Worm (Caenorhabditis elegans) whole organism, mixed stage, embryonic: ENCODE results near the gene sprr-3.

Experiments
- M03D4.4 ChIP-seq: sonication (generic microtip); optimal IDR thresholded peaks from 2 replicates; lab custom pipeline; 2017; ENCODE audit warnings: mild to moderate bottlenecking, missing genetic modification characterization, missing compliant biosample characterization
- bed-3 ChIP-seq: fragments of 200-800 bp; sonication (Bioruptor generic); optimal IDR thresholded peaks from 3 replicates; lab custom pipeline; 2018; ENCODE audit warnings: mild to moderate bottlenecking, missing genetic modification characterization, moderate library complexity, missing compliant biosample characterization
- blmp-1 ChIP-seq: fragments of 150-350 bp; optimal IDR thresholded peaks from 2 replicates; lab custom pipeline; 2014; ENCODE audit warnings: missing biosample characterization, missing genetic modification characterization
- ceh-39 ChIP-seq: fragments of 150-350 bp; optimal IDR thresholded peaks from 2 replicates; lab custom pipeline; 2014; ENCODE audit warnings: missing biosample characterization, missing genetic modification characterization
- ceh-43 ChIP-seq: fragments of 200-800 bp; sonication (Bioruptor generic); optimal IDR thresholded peaks from 2 replicates; lab custom pipeline; 2018; ENCODE audit warnings: mild to moderate bottlenecking, missing genetic modification characterization, moderate library complexity, missing compliant biosample characterization
- ceh-83 ChIP-seq: fragments of 200-800 bp; sonication (Bioruptor generic); optimal IDR thresholded peaks from 2 replicates; lab custom pipeline; 2018; ENCODE audit warnings: mild to moderate bottlenecking, missing genetic modification characterization, missing compliant biosample characterization
- ces-1 ChIP-seq: fragments of 150-350 bp; optimal IDR thresholded peaks from 2 replicates; lab custom pipeline; 2014; ENCODE audit warnings: missing biosample characterization, missing genetic modification reagents, missing genetic modification characterization
- cnd-1 ChIP-seq: fragments of 200-800 bp; sonication (Bioruptor generic); optimal IDR thresholded peaks from 2 replicates; lab custom pipeline; 2018; ENCODE audit warnings: mild to moderate bottlenecking, missing genetic modification characterization, missing compliant biosample characterization
- drap-1 ChIP-seq: fragments of 200-800 bp; sonication (Bioruptor generic); optimal IDR thresholded peaks from 3 replicates; lab custom pipeline; 2018; ENCODE audit warnings: mild to moderate bottlenecking, missing genetic modification characterization, missing compliant biosample characterization
- elt-1 ChIP-seq: sonication (generic microtip); optimal IDR thresholded peaks from 2 replicates; lab custom pipeline; 2017; ENCODE audit warnings: missing genetic modification characterization, mild to moderate bottlenecking, missing compliant biosample characterization, antibody characterized with exemption, moderate library complexity, borderline replicate concordance; ENCODE audit not compliant: insufficient read depth
- flh-1 ChIP-seq: fragments of 200-800 bp; sonication (Bioruptor generic); optimal IDR thresholded peaks from 2 replicates; lab custom pipeline; 2018; ENCODE audit warnings: mild to moderate bottlenecking, missing genetic modification characterization, moderate library complexity, missing compliant biosample characterization
- hlh-1 ChIP-seq: fragments of 150-350 bp; optimal IDR thresholded peaks from 2 replicates; lab custom pipeline; 2014; ENCODE audit warnings: missing biosample characterization, missing genetic modification reagents, missing genetic modification characterization
- lin-13 ChIP-seq: fragments of 150-350 bp; optimal IDR thresholded peaks from 2 replicates; lab custom pipeline; 2014; ENCODE audit warnings: missing biosample characterization, missing genetic modification characterization
- lin-32 ChIP-seq: fragments of 200-800 bp; sonication (Bioruptor generic); optimal IDR thresholded peaks from 2 replicates; lab custom pipeline; 2018; ENCODE audit warnings: mild to moderate bottlenecking, missing genetic modification characterization, missing compliant biosample characterization
- lsy-2 ChIP-seq: fragments of 150-350 bp; optimal IDR thresholded peaks from 2 replicates; lab custom pipeline; 2014; ENCODE audit warnings: missing biosample characterization, missing genetic modification characterization
- mep-1 ChIP-seq: fragments of 150-350 bp; optimal IDR thresholded peaks from 2 replicates; lab custom pipeline; 2017; ENCODE audit warnings: missing biosample characterization, missing genetic modification reagents, missing genetic modification characterization, inconsistent platforms
- mls-2 ChIP-seq: sonication (generic microtip); optimal IDR thresholded peaks from 2 replicates; lab custom pipeline; 2016; ENCODE audit warnings: mild to moderate bottlenecking, missing genetic modification characterization, moderate library complexity, missing compliant biosample characterization
- nhr-12 ChIP-seq: fragments of 150-350 bp; optimal IDR thresholded peaks from 2 replicates; lab custom pipeline; 2014; ENCODE audit warnings: missing biosample characterization, missing genetic modification characterization
- nhr-2 ChIP-seq: fragments of 150-350 bp; optimal IDR thresholded peaks from 2 replicates; lab custom pipeline; 2014; ENCODE audit warnings: missing biosample characterization, missing genetic modification characterization
- nhr-237 ChIP-seq: fragments of 150-350 bp; optimal IDR thresholded peaks from 2 replicates; lab custom pipeline; 2014; ENCODE audit warnings: missing biosample characterization, missing genetic modification characterization
- nhr-76 ChIP-seq: sonication (generic microtip); optimal IDR thresholded peaks from 2 replicates; lab custom pipeline; 2017; ENCODE audit warnings: missing biosample characterization, missing genetic modification characterization
- sem-2 ChIP-seq: fragments of 200-800 bp; sonication (Bioruptor generic); optimal IDR thresholded peaks from 2 replicates; lab custom pipeline; 2018; ENCODE audit warnings: mild to moderate bottlenecking, missing genetic modification characterization, missing compliant biosample characterization
- snpc-4 ChIP-seq: fragments of 150-350 bp; optimal IDR thresholded peaks from 2 replicates; lab custom pipeline; 2014; ENCODE audit warnings: missing biosample characterization, missing genetic modification characterization
- sptf-1 ChIP-seq: sonication (generic microtip); optimal IDR thresholded peaks from 2 replicates; lab custom pipeline; 2017; ENCODE audit warnings: mild to moderate bottlenecking, missing genetic modification characterization, moderate library complexity, missing compliant biosample characterization
- tbx-8 ChIP-seq: fragments of 200-800 bp; sonication (Bioruptor generic); optimal IDR thresholded peaks from 2 replicates; lab custom pipeline; 2018; ENCODE audit warnings: mild to moderate bottlenecking, missing genetic modification characterization, moderate library complexity, missing compliant biosample characterization
- unc-120 ChIP-seq: sonication (generic microtip); optimal IDR thresholded peaks from 2 replicates; lab custom pipeline; 2017; ENCODE audit warnings: missing genetic modification characterization, missing compliant biosample characterization; ENCODE audit not compliant: poor library complexity, severe bottlenecking
- unc-39 ChIP-seq: fragments of 150-350 bp; optimal IDR thresholded peaks from 2 replicates; lab custom pipeline; 2014; ENCODE audit warnings: missing biosample characterization, missing genetic modification characterization
- unc-62 ChIP-seq: fragments of 150-350 bp; optimal IDR thresholded peaks from 2 replicates; lab custom pipeline; 2014; ENCODE audit warnings: missing biosample characterization, missing genetic modification reagents, missing genetic modification characterization
- zip-8 ChIP-seq: fragments of 150-350 bp; optimal IDR thresholded peaks from 2 replicates; lab custom pipeline; 2014; ENCODE audit warnings: missing biosample characterization, missing genetic modification characterization
- ztf-11 ChIP-seq: fragments of 150-350 bp; optimal IDR thresholded peaks from 2 replicates; lab custom pipeline; 2014; ENCODE audit warnings: missing biosample characterization, missing genetic modification characterization

The sprr-3 gene

ce11 chrIV:2549542-2549941, 7.4 kb downstream of the sprr-3 start:
- TF ChIP-seq hlh-1: no peak

ce11 chrIV:2551418-2551817, 9.3 kb downstream of the sprr-3 start, which contains the start of gene Y69A2AR.23:
Gene Y69A2AR.23 (minus strand): TSS chrIV:2551684.
- no peak for TF ChIP-seq cnd-1 (tag; lab: Kevin White, UChicago)
- TF ChIP-seq mep-1 (tag; lab: Kevin White, UChicago): no peak
- TF ChIP-seq lsy-2 (tag; lab: Kevin White, UChicago): no peak
- TF ChIP-seq unc-120 (tag; lab: Kevin White, UChicago): no peak
- no peak for TF ChIP-seq tbx-8 (GFP tag; lab: Kevin White, UChicago)
- TF ChIP-seq ces-1: no peak
- TF ChIP-seq zip-8: no peak
- no peak for TF ChIP-seq flh-1
- no peak for TF ChIP-seq unc-62 (GFP tag; lab: Kevin White, UChicago)
- TF ChIP-seq unc-39 (tag; lab: Kevin White, UChicago): no peak
- TF ChIP-seq lin-32: no peak
- no peak for TF ChIP-seq nhr-2 (tag; lab: Kevin White, UChicago)

ce11 chrIV:2551838-2552237, 9.7 kb downstream of the sprr-3 start:
- TF ChIP-seq zip-8: no peak

ce11 chrIV:2552276-2552675, 10.2 kb downstream of the sprr-3 start:
- no peak for TF ChIP-seq lsy-2 (tag; lab: Kevin White, UChicago)
- no peak for TF ChIP-seq nhr-237 (tag; lab: Kevin White, UChicago)
- TF ChIP-seq drap-1: no peak
- TF ChIP-seq unc-62 (GFP tag; lab: Kevin White, UChicago): no peak
- no peak for TF ChIP-seq lin-13 (tag; lab: Kevin White, UChicago)
- TF ChIP-seq M03D4.4 (tag; lab: Kevin White, UChicago): no peak
- no peak for TF ChIP-seq nhr-76 (tag; lab: Kevin White, UChicago)
- TF ChIP-seq nhr-12 (tag; lab: Kevin White, UChicago): no peak
- no peak for TF ChIP-seq mls-2
- no peak for TF ChIP-seq elt-1 (tag; lab: Kevin White, UChicago)
- no peak for TF ChIP-seq ceh-83 (GFP tag; lab: Kevin White, UChicago)
- no peak for TF ChIP-seq bed-3
- no peak for TF ChIP-seq unc-120 (tag; lab: Kevin White, UChicago)
- no peak for TF ChIP-seq ceh-43
- TF ChIP-seq ztf-11 (tag; lab: Kevin White, UChicago): no peak
- no peak for TF ChIP-seq flh-1

ce11 chrIV:2552855-2553254, 10.8 kb downstream of the sprr-3 start:
- TF ChIP-seq hlh-1 (no peak), ceh-39 (no peak), ztf-11 (tag; lab: Kevin White, UChicago) (no peak), sptf-1 (tag; lab: Kevin White, UChicago) (no peak), zip-8 (no peak), cnd-1 (tag; lab: Kevin White, UChicago) (no peak)

- TF ChIP-seq bed-3 (no peak), elt-1 (tag; lab: Kevin White, UChicago) (no peak), snpc-4 (tag; lab: Kevin White, UChicago) (no peak), sptf-1 (tag; lab: Kevin White, UChicago) (no peak), sem-2 (GFP tag; lab: Kevin White, UChicago) (no peak), nhr-2 (tag; lab: Kevin White, UChicago) (no peak), unc-62 (GFP tag; lab: Kevin White, UChicago) (no peak), unc-120 (tag; lab: Kevin White, UChicago) (no peak), mls-2 (no peak), blmp-1 (tag; lab: Kevin White, UChicago) (no peak), zip-8 (no peak), hlh-1 (no peak)
These were observed 14.1 kb downstream of the sprr-3 start for ce11 chrIV:2556211-2556610.
